Fruit fly (Drosophila melanogaster) whole organism, pupa: Measurements from ENCODE around the gene Argp.
A peak's percentile ranks its signal among the peaks of the same experiment; 100 is the strongest.

Experiments
- CG10348 ChIP-seq: fragments of 200-800 bp; sonication (Bioruptor generic); IDR thresholded peaks from 2 replicates; pipeline ENCODE4 v1.3.6; 2022; ENCODE audit warnings: missing biosample characterization, missing genetic modification characterization
- CG12605 ChIP-seq: fragments of 200-800 bp; sonication (Bioruptor generic); IDR thresholded peaks from 2 replicates; pipeline ENCODE4 v1.3.6; 2022; ENCODE audit warnings: missing biosample characterization, missing genetic modification characterization
- CG13204 ChIP-seq: fragments of 200-800 bp; sonication (Bioruptor generic); optimal IDR thresholded peaks from 2 replicates; lab custom pipeline; 2018; ENCODE audit warnings: missing biosample characterization, mild to moderate bottlenecking, missing genetic modification characterization, moderate library complexity
- CG14655 ChIP-seq: fragments of 200-800 bp; sonication (Bioruptor generic); optimal IDR thresholded peaks from 3 replicates; lab custom pipeline; 2017; ENCODE audit warnings: mild to moderate bottlenecking, missing biosample characterization, missing genetic modification reagents, missing genetic modification characterization
- CG15710 ChIP-seq: fragments of 200-800 bp; sonication (Bioruptor generic); optimal IDR thresholded peaks from 2 replicates; lab custom pipeline; 2018; ENCODE audit warnings: missing biosample characterization, mild to moderate bottlenecking, missing genetic modification characterization, moderate library complexity
- CG17806 ChIP-seq: fragments of 200-800 bp; sonication (Bioruptor generic); optimal IDR thresholded peaks from 2 replicates; lab custom pipeline; 2018; ENCODE audit warnings: missing biosample characterization, mild to moderate bottlenecking, missing genetic modification characterization, moderate library complexity
- CG32121 ChIP-seq: fragments of 200-800 bp; sonication (Bioruptor generic); IDR thresholded peaks from 2 replicates; pipeline ENCODE4 v1.3.6; 2022; ENCODE audit warnings: missing biosample characterization, missing genetic modification characterization
- CG34367 ChIP-seq: fragments of 200-800 bp; sonication (Bioruptor generic); optimal IDR thresholded peaks from 2 replicates; lab custom pipeline; 2018; ENCODE audit warnings: missing biosample characterization, mild to moderate bottlenecking, missing genetic modification characterization
- CG4496 ChIP-seq: fragments of 200-800 bp; sonication (Bioruptor generic); IDR thresholded peaks from 3 replicates; pipeline ENCODE4 v1.3.6; 2022; ENCODE audit warnings: missing biosample characterization, missing genetic modification characterization
- CG8159 ChIP-seq: fragments of 200-800 bp; sonication (Bioruptor generic); optimal IDR thresholded peaks from 3 replicates; lab custom pipeline; 2018; ENCODE audit warnings: missing biosample characterization, mild to moderate bottlenecking, missing genetic modification characterization, moderate library complexity
- CG8301 ChIP-seq: fragments of 200-800 bp; sonication (Bioruptor generic); optimal IDR thresholded peaks from 2 replicates; lab custom pipeline; 2018; ENCODE audit warnings: missing biosample characterization, mild to moderate bottlenecking, missing genetic modification characterization
- CG9948 ChIP-seq: fragments of 200-800 bp; sonication (Bioruptor generic); optimal IDR thresholded peaks from 2 replicates; lab custom pipeline; 2018; ENCODE audit warnings: missing biosample characterization, mild to moderate bottlenecking, missing genetic modification characterization, moderate library complexity
- D1 ChIP-seq: fragments of 200-800 bp; sonication (Bioruptor generic); optimal IDR thresholded peaks from 2 replicates; lab custom pipeline; 2018; ENCODE audit warnings: missing biosample characterization, mild to moderate bottlenecking, missing genetic modification characterization, moderate library complexity
- EcR ChIP-seq: fragments of 200-800 bp; sonication (Bioruptor generic); optimal IDR thresholded peaks from 3 replicates; lab custom pipeline; 2019; ENCODE audit warnings: missing biosample characterization, missing genetic modification characterization, mild to moderate bottlenecking, moderate library complexity, missing genetic modification reagents
- Ets98B ChIP-seq: fragments of 200-800 bp; sonication (Bioruptor generic); IDR thresholded peaks from 2 replicates; pipeline ENCODE4 v1.3.6; 2022; ENCODE audit warnings: missing biosample characterization, missing genetic modification characterization
- Pif1A ChIP-seq: fragments of 200-800 bp; sonication (Bioruptor generic); optimal IDR thresholded peaks from 3 replicates; lab custom pipeline; 2016; ENCODE audit warnings: missing biosample characterization, missing genetic modification characterization
- Pif1B ChIP-seq: fragments of 200-800 bp; sonication (Bioruptor generic); optimal IDR thresholded peaks from 3 replicates; lab custom pipeline; 2016; ENCODE audit warnings: missing biosample characterization, missing genetic modification characterization
- Snoo ChIP-seq: fragments of 200-800 bp; sonication (Bioruptor generic); optimal IDR thresholded peaks from 3 replicates; lab custom pipeline; 2017; ENCODE audit warnings: missing biosample characterization, mild to moderate bottlenecking, missing genetic modification characterization, inconsistent platforms
- fd96Ca ChIP-seq: fragments of 200-800 bp; sonication (Bioruptor generic); IDR thresholded peaks from 3 replicates; pipeline ENCODE4 v1.3.6; 2022; ENCODE audit warnings: missing biosample characterization, missing genetic modification characterization
- gl ChIP-seq: fragments of 200-800 bp; sonication (Bioruptor generic); optimal IDR thresholded peaks from 2 replicates; lab custom pipeline; 2018; ENCODE audit warnings: missing biosample characterization, mild to moderate bottlenecking, missing genetic modification characterization
- rn ChIP-seq: fragments of 200-800 bp; sonication (Bioruptor generic); IDR thresholded peaks from 2 replicates; pipeline ENCODE4 v1.3.6; 2022; ENCODE audit warnings: missing biosample characterization, missing genetic modification characterization

The Argp gene

dm6 chr3R:13659865-13660738, 49.6 kb downstream of the Argp start, which contains the start of gene Hrb87F:
Gene Hrb87F, minus strand, starts transcription at chr3R:13660531.
- no peak for TF ChIP-seq CG10348 (GFP tag; lab: Robert Waterston, UW)
- no peak for TF ChIP-seq CG17806 (tag; lab: Kevin White, UChicago)
- no peak for TF ChIP-seq CG8301 (tag; lab: Kevin White, UChicago)
- peak; percentile 45 for TF ChIP-seq gl (tag; lab: Kevin White, UChicago)
- 0 out of 2 replicates have a peak, but pooled peaks have one; percentile 18 for TF ChIP-seq CG32121
- TF ChIP-seq CG14655 = no peak
- no peak for TF ChIP-seq Ets98B (GFP tag; lab: Robert Waterston, UW)
- TF ChIP-seq Snoo (tag; lab: Kevin White, UChicago) = no peak
- TF ChIP-seq Pif1A = no peak
- peak; percentile 23 for TF ChIP-seq CG15710 (tag; lab: Kevin White, UChicago)
- TF ChIP-seq CG9948 = no peak
- no peak for TF ChIP-seq CG13204 (GFP tag; lab: Kevin White, UChicago)
- TF ChIP-seq Pif1B = no peak
- TF ChIP-seq fd96Ca (GFP tag; lab: Robert Waterston, UW) = peak; percentile 38; the same call in 1 of the 3 replicates
- TF ChIP-seq CG34367 (tag; lab: Kevin White, UChicago) = no peak
- peak; percentile 61 for TF ChIP-seq CG4496 (GFP tag; lab: Robert Waterston, UW)
- TF ChIP-seq rn (GFP tag; lab: Robert Waterston, UW) = no peak
- peak; percentile 81 for TF ChIP-seq EcR (GFP tag; lab: Kevin White, UChicago)
- no peak for TF ChIP-seq CG8159 (tag; lab: Kevin White, UChicago)
- peak; percentile 5; the same call in 1 of the 2 replicates for TF ChIP-seq CG12605 (GFP tag; lab: Robert Waterston, UW)
- TF ChIP-seq D1 (tag; lab: Kevin White, UChicago) = no peak
- TF ChIP-seq, all 21 proteins: peak for 7
